Worm (Caenorhabditis elegans) whole organism, young adult: ENCODE results near the gene cysl-3.

Experiments
- T07F8.4 ChIP-seq: sonication (generic microtip); optimal IDR thresholded peaks from 2 replicates; lab custom pipeline; 2016; ENCODE audit warnings: mild to moderate bottlenecking, missing genetic modification characterization, moderate library complexity, missing compliant biosample characterization
- Y53F4B.3 ChIP-seq: fragments of 200-800 bp; sonication (Bioruptor generic); IDR thresholded peaks from 2 replicates; pipeline ENCODE4 v1.3.6; 2022; ENCODE audit warnings: missing genetic modification reagents, missing genetic modification characterization, missing compliant biosample characterization
- attf-5 ChIP-seq: fragments of 200-800 bp; sonication (Bioruptor generic); optimal IDR thresholded peaks from 2 replicates; lab custom pipeline; 2018; ENCODE audit warnings: mild to moderate bottlenecking, missing genetic modification characterization, missing compliant biosample characterization
- bed-2 ChIP-seq: fragments of 200-800 bp; sonication (Bioruptor generic); IDR thresholded peaks from 2 replicates; pipeline ENCODE4 v1.3.6; 2022; ENCODE audit warnings: missing genetic modification reagents, missing genetic modification characterization, missing compliant biosample characterization
- ceh-79 ChIP-seq: sonication (generic microtip); optimal IDR thresholded peaks from 2 replicates; lab custom pipeline; 2017; ENCODE audit warnings: mild to moderate bottlenecking, missing genetic modification characterization, missing compliant biosample characterization
- egl-44 ChIP-seq: fragments of 200-800 bp; sonication (Bioruptor generic); IDR thresholded peaks from 2 replicates; pipeline ENCODE4 v1.3.6; 2022; ENCODE audit warnings: missing genetic modification reagents, missing genetic modification characterization, missing compliant biosample characterization
- ets-4 ChIP-seq: fragments of 200-800 bp; sonication (Bioruptor generic); optimal IDR thresholded peaks from 2 replicates; lab custom pipeline; 2018; ENCODE audit warnings: mild to moderate bottlenecking, missing genetic modification characterization, missing compliant biosample characterization
- hsf-1 ChIP-seq: fragments of 200-800 bp; sonication (Bioruptor generic); IDR thresholded peaks from 2 replicates; pipeline ENCODE4 v1.3.6; 2022; ENCODE audit warnings: missing genetic modification reagents, missing genetic modification characterization, missing compliant biosample characterization
- mxl-1 ChIP-seq: sonication (generic microtip); optimal IDR thresholded peaks from 2 replicates; lab custom pipeline; 2016; ENCODE audit warnings: missing genetic modification characterization, missing compliant biosample characterization
- nhr-27 ChIP-seq: fragments of 200-800 bp; sonication (Bioruptor generic); optimal IDR thresholded peaks from 2 replicates; lab custom pipeline; 2018; ENCODE audit warnings: mild to moderate bottlenecking, missing genetic modification characterization, moderate library complexity, missing compliant biosample characterization
- nhr-90 ChIP-seq: sonication (generic microtip); optimal IDR thresholded peaks from 2 replicates; lab custom pipeline; 2016; ENCODE audit warnings: missing genotype, mild to moderate bottlenecking, missing genetic modification characterization, missing compliant biosample characterization
- pha-4 ChIP-seq: fragments of 150-350 bp; sonication (generic microtip); optimal IDR thresholded peaks from 2 replicates; lab custom pipeline; 2014; ENCODE audit warnings: missing biosample characterization, missing genetic modification reagents, missing genetic modification characterization
- rpc-1 ChIP-seq, 2 experiments: fragments of 150-350 bp in 1 of 2; sonication (generic microtip) in 1 of 2; optimal IDR thresholded peaks; 2 replicates each; lab custom pipeline; 2014 to 2018; ENCODE audit warnings: missing biosample characterization in 1 of 2, missing genetic modification characterization in 1 of 2, missing genetic modification reagents in 1 of 2, missing genotype in 1 of 2
- ztf-26 ChIP-seq: sonication (generic microtip); optimal IDR thresholded peaks from 2 replicates; lab custom pipeline; 2017; ENCODE audit warnings: missing genetic modification characterization, missing compliant biosample characterization

ce11 chrV:3788538-3788937 lies 12.6 kb upstream of the cysl-3 start:
- TF ChIP-seq nhr-27 (tag; lab: Kevin White, UChicago) (no peak), pha-4 (tag; lab: Kevin White, UChicago) (no peak), ceh-79 (tag; lab: Kevin White, UChicago) (no peak), T07F8.4 (no peak), mxl-1 (tag; lab: Kevin White, UChicago) (no peak), egl-44 (no peak), rpc-1 (optimal IDR thresholded peaks at IDR 0.05; lab: Kevin White, UChicago) (no peak), rpc-1 (tag; optimal IDR thresholded peaks at IDR 0.05; lab: Kevin White, UChicago) (no peak), nhr-90 (tag; lab: Kevin White, UChicago) (no peak), ztf-26 (no peak), bed-2 (GFP tag; lab: Robert Waterston, UW) (no peak), attf-5 (GFP tag; lab: Kevin White, UChicago) (no peak), hsf-1 (no peak), Y53F4B.3 (GFP tag; lab: Robert Waterston, UW) (no peak), ets-4 (GFP tag; lab: Kevin White, UChicago) (no peak)
